Worm (Caenorhabditis elegans) whole organism, L1 larva: ENCODE results near the gene B0336.7.

Source experiments
- C16A3.4 ChIP-seq: fragments of 150-350 bp; optimal IDR thresholded peaks from 2 replicates; lab custom pipeline; 2014; ENCODE audit warnings: missing biosample characterization, missing genetic modification characterization
- aha-1 ChIP-seq: fragments of 150-350 bp; optimal IDR thresholded peaks from 2 replicates; lab custom pipeline; 2014; ENCODE audit warnings: missing biosample characterization, missing genetic modification characterization
- alr-1 ChIP-seq: fragments of 200-800 bp; sonication (Bioruptor generic); optimal IDR thresholded peaks from 2 replicates; lab custom pipeline; 2018; ENCODE audit warnings: borderline replicate concordance, mild to moderate bottlenecking, missing genetic modification characterization, missing compliant biosample characterization
- aly-2 ChIP-seq: fragments of 150-350 bp; optimal IDR thresholded peaks from 2 replicates; lab custom pipeline; 2014; ENCODE audit warnings: missing biosample characterization, missing genetic modification characterization
- ceh-8 ChIP-seq: fragments of 200-800 bp; sonication (Bioruptor generic); optimal IDR thresholded peaks from 2 replicates; lab custom pipeline; 2018; ENCODE audit warnings: mild to moderate bottlenecking, missing genetic modification characterization, moderate library complexity, missing compliant biosample characterization
- ceh-82 ChIP-seq, 3 experiments: fragments of 150-350 bp in 1 of 3; sonication (generic microtip) in 2 of 3; optimal IDR thresholded peaks; 2 replicates each; lab custom pipeline; 2014 to 2017; ENCODE audit warnings: missing biosample characterization in 3 of 3, missing genetic modification characterization in 3 of 3
- ceh-88 ChIP-seq: fragments of 200-800 bp; sonication (Bioruptor generic); IDR thresholded peaks from 2 replicates; pipeline ENCODE4 v1.3.6; 2022; ENCODE audit warnings: missing genetic modification characterization, missing compliant biosample characterization
- dpl-1 ChIP-seq, 3 experiments: fragments of 150-350 bp in 2 of 3; sonication (generic microtip) in 1 of 3; optimal IDR thresholded peaks; 2 replicates each; lab custom pipeline; 2014 to 2017; ENCODE audit warnings: missing biosample characterization in 3 of 3, missing genetic modification characterization in 3 of 3, missing genetic modification reagents in 3 of 3
- efl-1 ChIP-seq, 4 experiments: fragments of 150-350 bp; optimal IDR thresholded peaks in 3 of 4; peaks in 1 of 4; 1 replicate in 1 of 4; 2 replicates in 3 of 4; lab custom pipeline; 2014; ENCODE audit warnings: missing biosample characterization in 2 of 4, missing genetic modification characterization in 2 of 4, missing genetic modification reagents in 2 of 4
- elt-2 ChIP-seq: sonication (generic microtip); optimal IDR thresholded peaks from 2 replicates; lab custom pipeline; 2016; ENCODE audit warnings: missing genetic modification characterization, mild to moderate bottlenecking, inconsistent platforms, missing compliant biosample characterization, missing genetic modification reagents
- ets-5 ChIP-seq: fragments of 200-800 bp; sonication (Bioruptor generic); IDR thresholded peaks from 2 replicates; pipeline ENCODE4 v1.3.6; 2022; ENCODE audit warnings: missing genetic modification characterization, missing compliant biosample characterization
- fkh-10 ChIP-seq: sonication (generic microtip); optimal IDR thresholded peaks from 2 replicates; lab custom pipeline; 2017; ENCODE audit warnings: missing biosample characterization, missing genetic modification reagents, missing genetic modification characterization
- fkh-8 ChIP-seq: sonication (generic microtip); optimal IDR thresholded peaks from 2 replicates; lab custom pipeline; 2016; ENCODE audit warnings: mild to moderate bottlenecking, missing genetic modification characterization, missing compliant biosample characterization
- fos-1 ChIP-seq: fragments of 150-350 bp; optimal IDR thresholded peaks from 2 replicates; lab custom pipeline; 2014; ENCODE audit warnings: missing biosample characterization, missing genetic modification characterization
- grh-1 ChIP-seq: fragments of 200-800 bp; sonication (Bioruptor generic); IDR thresholded peaks from 2 replicates; pipeline ENCODE4 v1.3.6; 2022; ENCODE audit warnings: missing genetic modification reagents, missing genetic modification characterization, missing compliant biosample characterization
- hlh-4 ChIP-seq: sonication (generic microtip); optimal IDR thresholded peaks from 2 replicates; lab custom pipeline; 2016; ENCODE audit warnings: mild to moderate bottlenecking, missing genetic modification characterization, missing compliant biosample characterization
- isw-1 ChIP-seq: fragments of 200-800 bp; sonication (Bioruptor generic); IDR thresholded peaks from 2 replicates; pipeline ENCODE4 v1.3.6; 2022; ENCODE audit warnings: missing genetic modification characterization, missing compliant biosample characterization
- lin-14 ChIP-seq: fragments of 200-800 bp; sonication (Bioruptor generic); optimal IDR thresholded peaks from 2 replicates; lab custom pipeline; 2018; ENCODE audit warnings: mild to moderate bottlenecking, missing genetic modification characterization, moderate library complexity, missing compliant biosample characterization
- lin-35 ChIP-seq, 2 experiments: fragments of 150-350 bp; optimal IDR thresholded peaks; 2 replicates each; lab custom pipeline; 2014; ENCODE audit warnings: missing biosample characterization in 2 of 2, missing genetic modification characterization in 2 of 2, missing genetic modification reagents in 2 of 2
- lin-39 ChIP-seq: fragments of 150-350 bp; optimal IDR thresholded peaks from 2 replicates; lab custom pipeline; 2014; ENCODE audit warnings: missing biosample characterization, missing genetic modification reagents, missing genetic modification characterization
- lir-3 ChIP-seq: sonication (generic microtip); optimal IDR thresholded peaks from 2 replicates; lab custom pipeline; 2016; ENCODE audit warnings: mild to moderate bottlenecking, missing genetic modification characterization, moderate library complexity, missing compliant biosample characterization; ENCODE audit not compliant: poor library complexity
- lsy-2 ChIP-seq, 2 experiments: fragments of 150-350 bp; optimal IDR thresholded peaks; 2 replicates each; lab custom pipeline; 2014; ENCODE audit warnings: missing biosample characterization in 2 of 2, missing genetic modification characterization in 2 of 2
- mab-9 ChIP-seq: fragments of 200-800 bp; sonication (Bioruptor generic); IDR thresholded peaks from 2 replicates; pipeline ENCODE4 v1.3.6; 2022; ENCODE audit warnings: missing genetic modification reagents, missing genetic modification characterization, missing compliant biosample characterization
- mdl-1 ChIP-seq, 2 experiments: fragments of 150-350 bp; optimal IDR thresholded peaks; 2 replicates each; lab custom pipeline; 2014 to 2017; ENCODE audit warnings: missing biosample characterization in 2 of 2, missing genetic modification characterization in 2 of 2, inconsistent platforms in 1 of 2
- mef-2 ChIP-seq: fragments of 150-350 bp; optimal IDR thresholded peaks from 2 replicates; lab custom pipeline; 2014; ENCODE audit warnings: missing biosample characterization, missing genetic modification characterization
- mep-1 ChIP-seq: fragments of 150-350 bp; optimal IDR thresholded peaks from 2 replicates; lab custom pipeline; 2014; ENCODE audit warnings: missing biosample characterization, missing genetic modification characterization
- nhr-12 ChIP-seq: sonication (generic microtip); optimal IDR thresholded peaks from 2 replicates; lab custom pipeline; 2017; ENCODE audit warnings: missing biosample characterization, missing genetic modification characterization
- nhr-19 ChIP-seq: fragments of 200-800 bp; sonication (Bioruptor generic); conservative IDR thresholded peaks from 2 replicates; pipeline ENCODE4 v1.3.6; 2022; ENCODE audit warnings: missing genetic modification characterization, missing compliant biosample characterization
- nhr-20 ChIP-seq: sonication (generic microtip); optimal IDR thresholded peaks from 2 replicates; lab custom pipeline; 2016; ENCODE audit warnings: mild to moderate bottlenecking, missing genetic modification characterization, missing compliant biosample characterization
- nhr-28 ChIP-seq: fragments of 150-350 bp; optimal IDR thresholded peaks from 2 replicates; lab custom pipeline; 2014; ENCODE audit warnings: missing biosample characterization, missing genetic modification characterization
- nhr-47 ChIP-seq: sonication (generic microtip); optimal IDR thresholded peaks from 2 replicates; lab custom pipeline; 2016; ENCODE audit warnings: mild to moderate bottlenecking, missing genetic modification characterization, moderate library complexity, missing compliant biosample characterization
- nhr-71 ChIP-seq: sonication (generic microtip); optimal IDR thresholded peaks from 2 replicates; lab custom pipeline; 2016; ENCODE audit warnings: mild to moderate bottlenecking, missing genetic modification characterization, moderate library complexity, missing compliant biosample characterization
- nhr-76 ChIP-seq: sonication (generic microtip); optimal IDR thresholded peaks from 2 replicates; lab custom pipeline; 2017; ENCODE audit warnings: missing biosample characterization, missing genetic modification characterization
- nhr-77 ChIP-seq: fragments of 150-350 bp; optimal IDR thresholded peaks from 2 replicates; lab custom pipeline; 2014; ENCODE audit warnings: missing biosample characterization, missing genetic modification characterization
- pax-3 ChIP-seq: fragments of 200-800 bp; sonication (Bioruptor generic); optimal IDR thresholded peaks from 2 replicates; lab custom pipeline; 2018; ENCODE audit warnings: mild to moderate bottlenecking, missing genetic modification characterization, moderate library complexity, missing compliant biosample characterization
- pqm-1 ChIP-seq: sonication (generic microtip); optimal IDR thresholded peaks from 3 replicates; lab custom pipeline; 2017; ENCODE audit warnings: missing biosample characterization, missing genetic modification characterization
- rnt-1 ChIP-seq: sonication (generic microtip); optimal IDR thresholded peaks from 2 replicates; lab custom pipeline; 2016; ENCODE audit warnings: mild to moderate bottlenecking, missing genetic modification characterization, moderate library complexity, missing compliant biosample characterization
- skn-1 ChIP-seq: fragments of 150-350 bp; optimal IDR thresholded peaks from 2 replicates; lab custom pipeline; 2014; ENCODE audit warnings: missing biosample characterization, missing genetic modification characterization
- snpc-4 ChIP-seq: fragments of 150-350 bp; optimal IDR thresholded peaks from 2 replicates; lab custom pipeline; 2014; ENCODE audit warnings: missing biosample characterization, missing genetic modification characterization
- snu-23 ChIP-seq: sonication (generic microtip); optimal IDR thresholded peaks from 2 replicates; lab custom pipeline; 2016; ENCODE audit warnings: missing genetic modification characterization, missing compliant biosample characterization
- swsn-7 ChIP-seq: sonication (generic microtip); optimal IDR thresholded peaks from 2 replicates; lab custom pipeline; 2016; ENCODE audit warnings: missing genetic modification characterization, missing compliant biosample characterization
- tbx-2 ChIP-seq: sonication (generic microtip); optimal IDR thresholded peaks from 2 replicates; lab custom pipeline; 2016; ENCODE audit warnings: missing genetic modification characterization, missing compliant biosample characterization
- unc-130 ChIP-seq: fragments of 150-350 bp; optimal IDR thresholded peaks from 2 replicates; lab custom pipeline; 2017; ENCODE audit warnings: missing biosample characterization, missing genetic modification characterization, inconsistent platforms
- unc-62 ChIP-seq: fragments of 150-350 bp; optimal IDR thresholded peaks from 2 replicates; lab custom pipeline; 2014; ENCODE audit warnings: missing biosample characterization, missing genetic modification reagents, missing genetic modification characterization
- unc-86 ChIP-seq: sonication (generic microtip); optimal IDR thresholded peaks from 2 replicates; lab custom pipeline; 2016; ENCODE audit warnings: missing genetic modification characterization, missing compliant biosample characterization
- xbp-1 ChIP-seq: sonication (generic microtip); optimal IDR thresholded peaks from 2 replicates; lab custom pipeline; 2016; ENCODE audit warnings: missing genetic modification characterization, missing compliant biosample characterization
- zip-4 ChIP-seq: fragments of 200-800 bp; sonication (Bioruptor generic); optimal IDR thresholded peaks from 2 replicates; lab custom pipeline; 2018; ENCODE audit warnings: mild to moderate bottlenecking, missing genetic modification characterization, moderate library complexity, missing compliant biosample characterization
- ztf-11 ChIP-seq, 2 experiments: sonication (generic microtip); optimal IDR thresholded peaks; 2 replicates each; lab custom pipeline; 2016 to 2017; ENCODE audit warnings: missing genetic modification characterization in 2 of 2, missing biosample characterization in 1 of 2, missing compliant biosample characterization in 1 of 2

Gene B0336.7

DNA sequence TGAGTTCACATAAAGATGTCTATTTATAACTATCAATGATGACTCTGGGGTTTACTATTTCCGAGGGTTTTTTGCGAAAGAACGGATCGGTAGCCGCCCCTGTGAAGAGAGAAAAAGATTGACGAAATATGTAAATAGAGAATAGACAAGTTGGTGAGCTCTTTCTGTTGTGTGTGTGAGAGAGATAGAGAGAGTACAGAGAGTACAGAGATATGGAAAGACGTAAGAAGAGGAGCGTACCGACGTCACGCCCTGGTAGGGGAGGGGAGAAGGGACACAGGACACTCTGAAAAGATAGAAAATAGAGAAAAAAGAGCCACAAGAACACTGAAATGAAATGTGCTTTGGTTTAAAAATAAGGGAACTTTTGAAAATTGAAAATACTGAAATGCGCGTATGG lies 8.9 kb downstream of the B0336.7 start:
- TF ChIP-seq nhr-19 (peak; percentile 16), nhr-28 (tag; lab: Kevin White, UChicago) (no peak), zip-4 (GFP tag; lab: Kevin White, UChicago) (no peak), isw-1 (0 out of 2 replicates have a peak, but pooled peaks have one; percentile 7), snpc-4 (peak; percentile 1), mef-2 (tag; lab: Kevin White, UChicago) (no peak), pqm-1 (tag; lab: Kevin White, UChicago) (no peak), lin-14 (GFP tag; lab: Kevin White, UChicago) (peak; percentile 74), aly-2 (tag; lab: Kevin White, UChicago) (no peak), unc-130 (tag; lab: Kevin White, UChicago) (no peak), nhr-77 (peak; percentile 47), fkh-10 (GFP tag; lab: Kevin White, UChicago) (peak; percentile 5), mab-9 (GFP tag; lab: Robert Waterston, UW) (no peak), C16A3.4 (tag; lab: Kevin White, UChicago) (peak; percentile 12), alr-1 (no peak), ceh-82 (tag; optimal IDR thresholded peaks at IDR 0.05; lab: Kevin White, UChicago) (peak in 2 of 3 experiments; percentile 47 to 64), grh-1 (no peak), rnt-1 (tag; lab: Kevin White, UChicago) (peak; percentile 43), aha-1 (tag; lab: Kevin White, UChicago) (no peak), unc-86 (tag; lab: Kevin White, UChicago) (peak; percentile 7), snu-23 (GFP tag; lab: Kevin White, UChicago) (peak; percentile 55), nhr-76 (no peak), nhr-20 (peak; percentile 34), efl-1 (optimal IDR thresholded peaks at IDR 0.05; lab: Kevin White, UChicago) (peak; percentile 29 to 30), efl-1 (GFP tag; optimal IDR thresholded peaks at IDR 0.05 in 1 of 2; lab: Kevin White, UChicago) (no peak), nhr-71 (tag; lab: Kevin White, UChicago) (peak; percentile 64), lin-39 (tag; lab: Kevin White, UChicago) (no peak), hlh-4 (tag; lab: Kevin White, UChicago) (no peak), lir-3 (tag; lab: Kevin White, UChicago) (no peak), nhr-47 (tag; lab: Kevin White, UChicago) (peak; percentile 49), nhr-12 (tag; lab: Kevin White, UChicago) (no peak), mdl-1 (tag; optimal IDR thresholded peaks at IDR 0.05; lab: Kevin White, UChicago) (peak in 1 of 2 experiments; percentile 19), ets-5 (no peak), fkh-8 (peak; percentile 41), dpl-1 (GFP tag; optimal IDR thresholded peaks at IDR 0.05; lab: Kevin White, UChicago) (peak in 1 of 3 experiments; percentile 32), ceh-8 (GFP tag; lab: Kevin White, UChicago) (no peak), lsy-2 (tag; optimal IDR thresholded peaks at IDR 0.05; lab: Kevin White, UChicago) (peak; percentile 22 to 67), ceh-88 (GFP tag; lab: Robert Waterston, UW) (no peak), tbx-2 (peak; percentile 42), elt-2 (tag; lab: Kevin White, UChicago) (no peak), ztf-11 (tag; optimal IDR thresholded peaks at IDR 0.05; lab: Kevin White, UChicago) (peak in 1 of 2 experiments; percentile 30), mep-1 (peak; percentile 55), xbp-1 (tag; lab: Kevin White, UChicago) (peak; percentile 13), unc-62 (GFP tag; lab: Kevin White, UChicago) (no peak), swsn-7 (peak; percentile 47), fos-1 (tag; lab: Kevin White, UChicago) (peak; percentile 33), lin-35 (GFP tag; optimal IDR thresholded peaks at IDR 0.05; lab: Kevin White, UChicago) (peak in 1 of 2 experiments; percentile 54), skn-1 (tag; lab: Kevin White, UChicago) (peak; percentile 35), pax-3 (tag; lab: Kevin White, UChicago) (no peak)
- TF ChIP-seq, all 84 proteins: peak for 27
